Worm (Caenorhabditis elegans) whole organism, L1 larva: ENCODE data around the gene srbc-9.

ENCODE experiments used
- C04F5.9 ChIP-seq: sonication (generic microtip); optimal IDR thresholded peaks from 2 replicates; lab custom pipeline; 2016; ENCODE audit warnings: missing genetic modification characterization, missing compliant biosample characterization
- F16B12.6 ChIP-seq: fragments of 150-350 bp; optimal IDR thresholded peaks from 2 replicates; lab custom pipeline; 2014; ENCODE audit warnings: missing biosample characterization, missing genetic modification characterization
- aha-1 ChIP-seq: fragments of 150-350 bp; optimal IDR thresholded peaks from 2 replicates; lab custom pipeline; 2014; ENCODE audit warnings: missing biosample characterization, missing genetic modification characterization
- alr-1 ChIP-seq: fragments of 200-800 bp; sonication (Bioruptor generic); optimal IDR thresholded peaks from 2 replicates; lab custom pipeline; 2018; ENCODE audit warnings: borderline replicate concordance, mild to moderate bottlenecking, missing genetic modification characterization, missing compliant biosample characterization
- aly-2 ChIP-seq: fragments of 150-350 bp; optimal IDR thresholded peaks from 2 replicates; lab custom pipeline; 2014; ENCODE audit warnings: missing biosample characterization, missing genetic modification characterization
- ceh-8 ChIP-seq: fragments of 200-800 bp; sonication (Bioruptor generic); optimal IDR thresholded peaks from 2 replicates; lab custom pipeline; 2018; ENCODE audit warnings: mild to moderate bottlenecking, missing genetic modification characterization, moderate library complexity, missing compliant biosample characterization
- ceh-90 ChIP-seq: sonication (generic microtip); optimal IDR thresholded peaks from 2 replicates; lab custom pipeline; 2016; ENCODE audit warnings: missing genetic modification characterization, missing compliant biosample characterization
- dpl-1 ChIP-seq, 3 experiments: fragments of 150-350 bp in 2 of 3; sonication (generic microtip) in 1 of 3; optimal IDR thresholded peaks; 2 replicates each; lab custom pipeline; 2014 to 2017; ENCODE audit warnings: missing biosample characterization in 3 of 3, missing genetic modification characterization in 3 of 3, missing genetic modification reagents in 3 of 3
- dsc-1 ChIP-seq: sonication (generic microtip); optimal IDR thresholded peaks from 2 replicates; lab custom pipeline; 2016; ENCODE audit warnings: mild to moderate bottlenecking, missing genetic modification characterization, missing compliant biosample characterization
- irx-1 ChIP-seq: sonication (generic microtip); optimal IDR thresholded peaks from 2 replicates; lab custom pipeline; 2016; ENCODE audit warnings: missing genetic modification characterization, missing compliant biosample characterization
- jun-1 ChIP-seq: fragments of 150-350 bp; optimal IDR thresholded peaks from 2 replicates; lab custom pipeline; 2014; ENCODE audit warnings: missing biosample characterization, missing genetic modification reagents, missing genetic modification characterization
- lin-14 ChIP-seq: fragments of 200-800 bp; sonication (Bioruptor generic); optimal IDR thresholded peaks from 2 replicates; lab custom pipeline; 2018; ENCODE audit warnings: mild to moderate bottlenecking, missing genetic modification characterization, moderate library complexity, missing compliant biosample characterization
- lin-39 ChIP-seq: fragments of 150-350 bp; optimal IDR thresholded peaks from 2 replicates; lab custom pipeline; 2014; ENCODE audit warnings: missing biosample characterization, missing genetic modification reagents, missing genetic modification characterization
- lsy-2 ChIP-seq, 2 experiments: fragments of 150-350 bp; optimal IDR thresholded peaks; 2 replicates each; lab custom pipeline; 2014; ENCODE audit warnings: missing biosample characterization in 2 of 2, missing genetic modification characterization in 2 of 2
- mab-9 ChIP-seq: fragments of 200-800 bp; sonication (Bioruptor generic); IDR thresholded peaks from 2 replicates; pipeline ENCODE4 v1.3.6; 2022; ENCODE audit warnings: missing genetic modification reagents, missing genetic modification characterization, missing compliant biosample characterization
- nhr-11 ChIP-seq: fragments of 150-350 bp; optimal IDR thresholded peaks from 2 replicates; lab custom pipeline; 2014; ENCODE audit warnings: missing biosample characterization, missing genetic modification characterization
- nhr-12 ChIP-seq: sonication (generic microtip); optimal IDR thresholded peaks from 2 replicates; lab custom pipeline; 2017; ENCODE audit warnings: missing biosample characterization, missing genetic modification characterization
- nhr-237 ChIP-seq: fragments of 150-350 bp; optimal IDR thresholded peaks from 2 replicates; lab custom pipeline; 2014; ENCODE audit warnings: missing biosample characterization, missing genetic modification characterization
- nhr-28 ChIP-seq: fragments of 150-350 bp; optimal IDR thresholded peaks from 2 replicates; lab custom pipeline; 2014; ENCODE audit warnings: missing biosample characterization, missing genetic modification characterization
- nhr-47 ChIP-seq: sonication (generic microtip); optimal IDR thresholded peaks from 2 replicates; lab custom pipeline; 2016; ENCODE audit warnings: mild to moderate bottlenecking, missing genetic modification characterization, moderate library complexity, missing compliant biosample characterization
- nhr-76 ChIP-seq: sonication (generic microtip); optimal IDR thresholded peaks from 2 replicates; lab custom pipeline; 2017; ENCODE audit warnings: missing biosample characterization, missing genetic modification characterization
- nhr-84 ChIP-seq: sonication (generic microtip); optimal IDR thresholded peaks from 2 replicates; lab custom pipeline; 2017; ENCODE audit warnings: missing biosample characterization, missing genetic modification characterization
- nhr-90 ChIP-seq: sonication (generic microtip); optimal IDR thresholded peaks from 2 replicates; lab custom pipeline; 2016; ENCODE audit warnings: mild to moderate bottlenecking, missing genetic modification characterization, missing compliant biosample characterization; ENCODE audit not compliant: poor library complexity
- pax-3 ChIP-seq: fragments of 200-800 bp; sonication (Bioruptor generic); optimal IDR thresholded peaks from 2 replicates; lab custom pipeline; 2018; ENCODE audit warnings: mild to moderate bottlenecking, missing genetic modification characterization, moderate library complexity, missing compliant biosample characterization
- rnt-1 ChIP-seq: sonication (generic microtip); optimal IDR thresholded peaks from 2 replicates; lab custom pipeline; 2016; ENCODE audit warnings: mild to moderate bottlenecking, missing genetic modification characterization, moderate library complexity, missing compliant biosample characterization
- snu-23 ChIP-seq: sonication (generic microtip); optimal IDR thresholded peaks from 2 replicates; lab custom pipeline; 2016; ENCODE audit warnings: missing genetic modification characterization, missing compliant biosample characterization
- sup-37 ChIP-seq: fragments of 200-800 bp; sonication (Bioruptor generic); optimal IDR thresholded peaks from 2 replicates; lab custom pipeline; 2018; ENCODE audit warnings: mild to moderate bottlenecking, missing genetic modification characterization, missing compliant biosample characterization
- swsn-7 ChIP-seq: sonication (generic microtip); optimal IDR thresholded peaks from 2 replicates; lab custom pipeline; 2016; ENCODE audit warnings: missing genetic modification characterization, missing compliant biosample characterization
- unc-130 ChIP-seq: fragments of 150-350 bp; optimal IDR thresholded peaks from 2 replicates; lab custom pipeline; 2017; ENCODE audit warnings: missing biosample characterization, missing genetic modification characterization, inconsistent platforms
- unc-62 ChIP-seq: fragments of 150-350 bp; optimal IDR thresholded peaks from 2 replicates; lab custom pipeline; 2014; ENCODE audit warnings: missing biosample characterization, missing genetic modification reagents, missing genetic modification characterization
- unc-86 ChIP-seq: sonication (generic microtip); optimal IDR thresholded peaks from 2 replicates; lab custom pipeline; 2016; ENCODE audit warnings: missing genetic modification characterization, missing compliant biosample characterization
- unc-98 ChIP-seq: fragments of 200-800 bp; sonication (Bioruptor generic); IDR thresholded peaks from 2 replicates; pipeline ENCODE4 v1.3.6; 2022; ENCODE audit warnings: missing genetic modification characterization, missing compliant biosample characterization
- xbp-1 ChIP-seq: sonication (generic microtip); optimal IDR thresholded peaks from 2 replicates; lab custom pipeline; 2016; ENCODE audit warnings: missing genetic modification characterization, missing compliant biosample characterization
- zip-4 ChIP-seq: fragments of 200-800 bp; sonication (Bioruptor generic); optimal IDR thresholded peaks from 2 replicates; lab custom pipeline; 2018; ENCODE audit warnings: mild to moderate bottlenecking, missing genetic modification characterization, moderate library complexity, missing compliant biosample characterization
- ztf-11 ChIP-seq, 2 experiments: sonication (generic microtip); optimal IDR thresholded peaks; 2 replicates each; lab custom pipeline; 2016 to 2017; ENCODE audit warnings: missing genetic modification characterization in 2 of 2, missing biosample characterization in 1 of 2, missing compliant biosample characterization in 1 of 2
- ztf-4 ChIP-seq: fragments of 150-350 bp; optimal IDR thresholded peaks from 2 replicates; lab custom pipeline; 2014; ENCODE audit warnings: missing biosample characterization, missing genetic modification characterization

Gene srbc-9

DNA sequence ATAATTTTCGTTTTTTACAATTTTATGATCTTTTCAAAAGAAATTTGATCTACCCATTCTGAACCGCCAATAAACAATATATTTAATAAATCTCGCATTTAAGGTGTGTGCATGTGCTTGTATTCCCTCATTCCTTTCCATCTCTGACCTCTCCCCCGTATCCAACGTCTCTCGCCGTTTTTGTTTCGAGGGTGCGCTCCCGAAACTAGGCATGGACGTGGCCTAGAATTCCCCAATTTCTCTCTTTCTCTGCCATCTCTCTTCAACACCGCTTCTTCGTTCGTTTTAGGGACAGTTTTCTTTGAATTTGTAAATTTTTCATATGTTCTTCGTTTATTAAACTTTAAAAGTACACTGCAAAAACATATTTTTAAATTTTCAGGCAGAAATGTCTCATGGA lies 24.7 kb downstream of the srbc-9 start, which contains the start of gene F25E5.1 (continued):
- TF ChIP-seq snu-23 (GFP tag; lab: Kevin White, UChicago), result peak; percentile 76
- TF ChIP-seq rnt-1, result peak; percentile 93
- TF ChIP-seq nhr-28 (tag; lab: Kevin White, UChicago), result no peak
- TF ChIP-seq nhr-11 (tag; lab: Kevin White, UChicago), result no peak
- no peak for TF ChIP-seq unc-62 (GFP tag; lab: Kevin White, UChicago)
- peak; percentile 61 for TF ChIP-seq nhr-90 (tag; lab: Kevin White, UChicago)
- no peak for TF ChIP-seq C04F5.9 (tag; lab: Kevin White, UChicago)
- peak; percentile 56 for TF ChIP-seq dsc-1 (tag; lab: Kevin White, UChicago)
- peak; percentile 55 to 75 for TF ChIP-seq lsy-2 (tag; optimal IDR thresholded peaks at IDR 0.05; lab: Kevin White, UChicago)
- TF ChIP-seq F16B12.6 (tag; lab: Kevin White, UChicago), result peak; percentile 42
- no peak for TF ChIP-seq alr-1 (tag; lab: Kevin White, UChicago)
- no peak for TF ChIP-seq sup-37
- peak; percentile 49 to 72 (median 63) for TF ChIP-seq dpl-1 (GFP tag; optimal IDR thresholded peaks at IDR 0.05; lab: Kevin White, UChicago)
- no peak for TF ChIP-seq nhr-76 (tag; lab: Kevin White, UChicago)
- TF ChIP-seq, all 84 proteins: peak for 43

DNA sequence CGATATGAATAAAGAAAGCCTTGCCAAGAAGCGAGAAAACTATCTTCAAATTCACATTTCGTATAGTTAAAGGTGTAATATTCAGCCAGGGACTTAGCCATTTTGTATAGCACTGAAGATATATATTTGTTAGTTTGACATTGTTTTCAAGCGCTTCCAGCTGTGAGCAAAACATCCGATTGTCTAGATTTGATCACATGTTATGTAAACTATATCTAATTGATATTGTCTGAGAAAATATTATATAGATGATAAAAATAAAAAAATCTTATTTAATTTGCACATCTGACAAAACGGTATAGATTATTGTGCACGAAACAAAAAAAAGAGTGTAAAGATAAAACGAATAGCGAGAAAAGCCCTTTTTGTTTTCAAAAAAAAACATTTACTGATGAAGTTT lies 25.5 kb downstream of the srbc-9 start, which contains the start of gene srh-89:
Gene srh-89 (minus strand): TSS at position 101 of the 400 bp plus-strand sequence.
- TF ChIP-seq nhr-12 (tag; lab: Kevin White, UChicago) (no peak), unc-130 (tag; lab: Kevin White, UChicago) (no peak), pax-3 (tag; lab: Kevin White, UChicago) (no peak)

DNA sequence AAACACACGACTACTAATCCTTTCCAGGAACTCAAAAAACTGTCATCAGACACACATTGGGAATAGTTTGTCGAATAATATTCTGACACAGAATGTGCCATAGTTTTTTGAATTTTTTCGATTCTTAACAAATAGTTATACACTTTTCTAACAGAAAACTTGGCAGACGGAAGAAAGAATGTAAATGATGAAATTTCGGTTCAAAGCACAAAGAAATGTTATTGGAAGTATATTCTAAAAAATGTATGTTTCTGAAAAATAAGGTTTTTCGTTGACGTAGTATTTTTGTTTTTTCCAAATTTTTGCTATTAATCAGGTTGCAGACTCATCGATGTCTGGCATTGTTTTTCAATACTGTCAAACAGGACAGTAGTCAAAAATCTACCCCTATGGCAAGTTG lies 29.3 kb downstream of the srbc-9 start, which contains the start of gene srh-92:
Gene srh-92 (minus strand): TSS at position 101 of the 400 bp plus-strand sequence.
- TF ChIP-seq ztf-11 (tag; optimal IDR thresholded peaks at IDR 0.05; lab: Kevin White, UChicago) (no peak), ceh-8 (no peak)

DNA sequence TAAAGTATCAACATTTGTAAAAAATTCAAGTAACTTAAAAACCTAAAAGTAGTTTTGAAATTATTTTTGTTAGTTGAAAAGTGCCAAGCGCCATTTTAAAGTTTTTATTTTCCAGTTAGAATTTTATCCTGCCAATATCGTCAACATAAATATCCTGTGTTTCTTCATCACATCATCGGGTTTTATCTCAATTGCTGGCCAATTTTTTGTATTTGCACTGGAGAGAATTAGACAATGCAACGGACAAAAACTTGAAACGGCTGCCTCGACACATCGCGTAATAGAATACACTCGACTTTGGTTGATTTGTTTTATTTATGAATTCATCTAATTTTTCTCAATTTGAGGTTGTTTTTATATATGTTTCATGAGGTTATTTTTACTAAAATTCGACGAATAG lies 35.2 kb downstream of the srbc-9 start, which contains the start of gene F25E5.2:
Gene F25E5.2 (plus strand): TSS at position 301 of the 400 bp plus-strand sequence.
- TF ChIP-seq jun-1 (no peak), aly-2 (tag; lab: Kevin White, UChicago) (no peak), nhr-90 (tag; lab: Kevin White, UChicago) (no peak), lin-39 (no peak), xbp-1 (tag; lab: Kevin White, UChicago) (no peak), nhr-84 (tag; lab: Kevin White, UChicago) (no peak), irx-1 (tag; lab: Kevin White, UChicago) (no peak), aha-1 (tag; lab: Kevin White, UChicago) (no peak), ceh-90 (tag; lab: Kevin White, UChicago) (no peak), zip-4 (GFP tag; lab: Kevin White, UChicago) (no peak), swsn-7 (tag; lab: Kevin White, UChicago) (no peak), nhr-237 (tag; lab: Kevin White, UChicago) (no peak), nhr-47 (no peak), unc-86 (tag; lab: Kevin White, UChicago) (no peak), mab-9 (GFP tag; lab: Robert Waterston, UW) (no peak), ztf-4 (tag; lab: Kevin White, UChicago) (no peak), dpl-1 (GFP tag; optimal IDR thresholded peaks at IDR 0.05; lab: Kevin White, UChicago) (no peak), unc-98 (GFP tag; lab: Robert Waterston, UW) (no peak), lin-14 (GFP tag; lab: Kevin White, UChicago) (no peak)
